Worm (Caenorhabditis elegans): Measurements from ENCODE around the gene fipr-20.
A peak's percentile ranks its signal among the peaks of the same experiment; 100 is the strongest.

Gene fipr-20

ce11 chrIII:7462295-7462694, at the start of gene fipr-20:
TSS of gene fipr-20 (minus strand) at chrIII:7462395.
- no peak for TF ChIP-seq ceh-28 (tag; optimal IDR thresholded peaks at IDR 0.05)
- TF ChIP-seq skn-1 (tag; optimal IDR thresholded peaks at IDR 0.05) = no peak
- TF ChIP-seq lsy-12 (tag; optimal IDR thresholded peaks at IDR 0.05) = no peak
- no peak for TF ChIP-seq nhr-77 (tag; optimal IDR thresholded peaks at IDR 0.05)
- TF ChIP-seq nfya-1 (tag; optimal IDR thresholded peaks at IDR 0.05; ENCODE audit: insufficient read depth) = no peak
- TF ChIP-seq pha-4 (tag; optimal IDR thresholded peaks at IDR 0.05) = no peak
- TF ChIP-seq ztf-4 (tag; optimal IDR thresholded peaks at IDR 0.05) = no peak
- no peak for TF ChIP-seq mdl-1 (tag; optimal IDR thresholded peaks at IDR 0.05)
- TF ChIP-seq ztf-11 (tag; optimal IDR thresholded peaks at IDR 0.05) = no peak
- TF ChIP-seq jun-1 (tag; optimal IDR thresholded peaks at IDR 0.05) = no peak
- TF ChIP-seq nhr-12 (tag; optimal IDR thresholded peaks at IDR 0.05) = no peak
- no peak for TF ChIP-seq egl-27 (tag; optimal IDR thresholded peaks at IDR 0.05)
- no peak for TF ChIP-seq tbx-2 (tag; optimal IDR thresholded peaks at IDR 0.05)
- no peak for TF ChIP-seq nhr-67 (tag; optimal IDR thresholded peaks at IDR 0.05)
- TF ChIP-seq nhr-25 (tag; optimal IDR thresholded peaks at IDR 0.05) = no peak
- TF ChIP-seq unc-62 (GFP tag; optimal IDR thresholded peaks at IDR 0.05) = no peak
- no peak for TF ChIP-seq lin-15B (tag; optimal IDR thresholded peaks at IDR 0.05)
- TF ChIP-seq ama-1 (optimal IDR thresholded peaks at IDR 0.05) = no peak
- no peak for TF ChIP-seq elt-2 (tag; optimal IDR thresholded peaks at IDR 0.05)

DNA sequence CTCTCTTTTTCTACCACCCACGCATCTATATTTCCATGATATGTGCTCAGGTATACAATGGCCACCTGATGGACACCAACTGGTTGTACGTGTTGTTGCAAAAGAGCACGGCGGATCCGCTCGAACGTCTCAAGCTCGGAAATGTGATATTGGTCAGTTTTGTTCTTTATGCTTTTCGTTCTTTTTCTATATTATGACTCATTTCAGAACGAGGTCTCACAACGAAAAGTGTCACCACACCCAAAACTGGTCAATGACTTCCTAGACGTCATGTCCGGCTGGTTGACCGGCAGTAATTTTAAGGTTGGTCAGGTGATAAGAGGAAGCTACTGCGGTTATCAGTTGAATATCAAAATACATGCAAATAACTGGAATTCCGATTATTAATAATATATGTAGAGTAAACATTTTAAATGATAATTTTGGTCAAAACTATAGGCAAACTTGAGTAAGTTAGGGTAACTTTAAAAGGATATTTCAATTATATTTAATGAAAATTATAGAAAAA, 46.0 kb upstream of the fipr-20 start, which contains the start of gene cls-1:
cls-1 (plus strand) TSS at position 51 of the 508 bp plus-strand sequence.
- TF ChIP-seq elt-2 (tag; optimal IDR thresholded peaks at IDR 0.05) = peak; percentile 25
- no peak for TF ChIP-seq zag-1 (tag; optimal IDR thresholded peaks at IDR 0.05)
- TF ChIP-seq nhr-77 (tag; optimal IDR thresholded peaks at IDR 0.05) = no peak
- TF ChIP-seq egl-27 (tag; optimal IDR thresholded peaks at IDR 0.05) = no peak
- TF ChIP-seq pqm-1 (tag; optimal IDR thresholded peaks at IDR 0.05) = peak; percentile 43
- TF ChIP-seq ztf-11 (tag; optimal IDR thresholded peaks at IDR 0.05) = no peak
- TF ChIP-seq unc-62 (GFP tag; optimal IDR thresholded peaks at IDR 0.05) = no peak
- TF ChIP-seq egl-5 (tag; optimal IDR thresholded peaks at IDR 0.05) = no peak
- TF ChIP-seq nhr-76 (tag; optimal IDR thresholded peaks at IDR 0.05) = no peak
- TF ChIP-seq hmg-11 (tag; optimal IDR thresholded peaks at IDR 0.05) = no peak
- TF ChIP-seq nhr-11 (tag; optimal IDR thresholded peaks at IDR 0.05) = no peak
- no peak for TF ChIP-seq nhr-28 (tag; optimal IDR thresholded peaks at IDR 0.05)
- no peak for TF ChIP-seq ceh-28 (tag; optimal IDR thresholded peaks at IDR 0.05)
- TF ChIP-seq nhr-25 (tag; optimal IDR thresholded peaks at IDR 0.05) = no peak
- no peak for TF ChIP-seq mdl-1 (tag; optimal IDR thresholded peaks at IDR 0.05)
- TF ChIP-seq elt-1 (tag; optimal IDR thresholded peaks at IDR 0.05) = no peak

DNA sequence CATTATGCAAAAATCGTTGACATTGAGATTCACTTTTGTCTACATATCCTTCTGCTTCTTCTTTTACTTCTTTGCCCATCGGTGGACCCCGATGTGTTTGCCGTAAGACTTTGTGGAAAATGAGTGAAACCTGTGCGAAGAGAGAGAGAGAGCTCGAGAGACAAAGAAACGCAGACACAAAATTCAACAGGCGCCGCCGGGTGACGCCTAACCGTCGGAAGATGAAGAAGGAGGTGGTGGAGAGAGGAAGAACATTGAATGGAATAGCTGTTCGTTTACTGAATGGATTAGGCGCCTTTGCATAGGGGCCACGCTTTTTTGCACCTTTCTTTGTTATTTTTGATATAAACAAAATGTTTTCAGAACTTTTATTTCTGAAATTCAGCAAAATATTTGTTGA, 44.8 kb upstream of the fipr-20 start:
- TF ChIP-seq eor-1 (tag; optimal IDR thresholded peaks at IDR 0.05) = no peak
- no peak for TF ChIP-seq pha-4 (tag; optimal IDR thresholded peaks at IDR 0.05)
- no peak for TF ChIP-seq nhr-43 (tag; optimal IDR thresholded peaks at IDR 0.05; ENCODE audit: poor library complexity, severe bottlenecking)

ce11 chrIII:7499421-7499902, 37.3 kb upstream of the fipr-20 start, which contains the start of the genes C07H6.9 and sap-140:
TSS of gene C07H6.9 (minus strand) at chrIII:7499471.
TSS of gene sap-140 (plus strand) at chrIII:7499738.
- TF ChIP-seq lsy-12 (tag; optimal IDR thresholded peaks at IDR 0.05) = peak; percentile 16
- TF ChIP-seq ztf-4 (tag; optimal IDR thresholded peaks at IDR 0.05) = no peak
- no peak for TF ChIP-seq fkh-10 (GFP tag; optimal IDR thresholded peaks at IDR 0.05)
- TF ChIP-seq pqm-1 (tag; optimal IDR thresholded peaks at IDR 0.05) = peak; percentile 5
- peak; percentile 6 for TF ChIP-seq skn-1 (tag; optimal IDR thresholded peaks at IDR 0.05)
- TF ChIP-seq lin-39 (tag; optimal IDR thresholded peaks at IDR 0.05) = peak; percentile 36
- TF ChIP-seq eor-1 (tag; optimal IDR thresholded peaks at IDR 0.05) = no peak
- peak; percentile 31 for TF ChIP-seq jun-1 (tag; optimal IDR thresholded peaks at IDR 0.05)
- TF ChIP-seq mml-1 (tag; optimal IDR thresholded peaks at IDR 0.05) = no peak
- TF ChIP-seq nhr-237 (tag; optimal IDR thresholded peaks at IDR 0.05) = no peak
- no peak for TF ChIP-seq ama-1 (optimal IDR thresholded peaks at IDR 0.05)
- TF ChIP-seq nhr-28 (tag; optimal IDR thresholded peaks at IDR 0.05) = no peak
- peak; percentile 8 for TF ChIP-seq ZK546.5 (tag; optimal IDR thresholded peaks at IDR 0.05)
- peak; percentile 77 for TF ChIP-seq snpc-4 (tag; optimal IDR thresholded peaks at IDR 0.05)
- no peak for TF ChIP-seq nhr-12 (tag; optimal IDR thresholded peaks at IDR 0.05)
- TF ChIP-seq elt-1 (tag; optimal IDR thresholded peaks at IDR 0.05) = no peak
- peak; percentile 36 for TF ChIP-seq elt-2 (tag; optimal IDR thresholded peaks at IDR 0.05)
- peak; percentile 60 for TF ChIP-seq R02D3.7 (tag; optimal IDR thresholded peaks at IDR 0.05)
- no peak for TF ChIP-seq elt-3 (tag; optimal IDR thresholded peaks at IDR 0.05)
- no peak for TF ChIP-seq ztf-11 (tag; optimal IDR thresholded peaks at IDR 0.05)
- TF ChIP-seq hmg-11 (tag; optimal IDR thresholded peaks at IDR 0.05) = peak; percentile 73
- TF ChIP-seq unc-62 (GFP tag; optimal IDR thresholded peaks at IDR 0.05) = no peak
- TF ChIP-seq fos-1 (tag; optimal IDR thresholded peaks at IDR 0.05) = no peak
- TF ChIP-seq nhr-25 (tag; optimal IDR thresholded peaks at IDR 0.05) = peak; percentile 53
- no peak for TF ChIP-seq nhr-76 (tag; optimal IDR thresholded peaks at IDR 0.05)
- TF ChIP-seq nhr-43 (tag; optimal IDR thresholded peaks at IDR 0.05; ENCODE audit: poor library complexity, severe bottlenecking) = peak; percentile 56
- TF ChIP-seq ceh-82 (tag; optimal IDR thresholded peaks at IDR 0.05) = no peak
- no peak for TF ChIP-seq fkh-2 (tag; optimal IDR thresholded peaks at IDR 0.05)
- TF ChIP-seq zag-1 (tag; optimal IDR thresholded peaks at IDR 0.05) = no peak
- peak; percentile 51 for TF ChIP-seq tbx-2 (tag; optimal IDR thresholded peaks at IDR 0.05)
- TF ChIP-seq aly-2 (tag; optimal IDR thresholded peaks at IDR 0.05) = no peak
- peak; percentile 84 for TF ChIP-seq nfya-1 (tag; optimal IDR thresholded peaks at IDR 0.05; ENCODE audit: insufficient read depth)
- TF ChIP-seq nhr-23 (tag; optimal IDR thresholded peaks at IDR 0.05) = peak; percentile 87
- no peak for TF ChIP-seq ceh-9 (tag; optimal IDR thresholded peaks at IDR 0.05)
- TF ChIP-seq lin-15B (tag; optimal IDR thresholded peaks at IDR 0.05) = peak; percentile 88
- TF ChIP-seq nhr-11 (tag; optimal IDR thresholded peaks at IDR 0.05) = no peak
- TF ChIP-seq nhr-77 (tag; optimal IDR thresholded peaks at IDR 0.05) = no peak

Data from whole organism, L3 larva.